Fruit fly (Drosophila melanogaster) whole organism, embryonic: Measurements from ENCODE around the gene LanB1.

Source experiments
- CG10462 ChIP-seq: fragments of 200-800 bp; sonication (Bioruptor generic); optimal IDR thresholded peaks from 2 replicates; lab custom pipeline; 2016; ENCODE audit warnings: missing biosample characterization, missing genetic modification characterization
- CG12219 ChIP-seq: fragments of 200-800 bp; sonication (Bioruptor generic); optimal IDR thresholded peaks from 3 replicates; lab custom pipeline; 2018; ENCODE audit warnings: missing biosample characterization, mild to moderate bottlenecking, missing genetic modification characterization
- CG12299 ChIP-seq: fragments of 200-800 bp; sonication (Bioruptor generic); optimal IDR thresholded peaks from 2 replicates; lab custom pipeline; 2018; ENCODE audit warnings: missing biosample characterization, mild to moderate bottlenecking, missing genetic modification characterization
- CG15479 ChIP-seq: fragments of 200-800 bp; sonication (Bioruptor generic); optimal IDR thresholded peaks from 3 replicates; lab custom pipeline; 2019; ENCODE audit warnings: missing biosample characterization, mild to moderate bottlenecking, missing genetic modification characterization, moderate library complexity
- CG16863 ChIP-seq: fragments of 200-800 bp; sonication (Bioruptor generic); optimal IDR thresholded peaks from 3 replicates; lab custom pipeline; 2016; ENCODE audit warnings: missing biosample characterization, missing genetic modification characterization
- CG17361 ChIP-seq: fragments of 200-800 bp; sonication (Bioruptor generic); IDR thresholded peaks from 3 replicates; pipeline ENCODE4 v1.3.6; 2022; ENCODE audit warnings: missing biosample characterization, missing genetic modification characterization
- CG17385 ChIP-seq: fragments of 200-800 bp; sonication (Bioruptor generic); optimal IDR thresholded peaks from 3 replicates; lab custom pipeline; 2018; ENCODE audit warnings: missing biosample characterization, mild to moderate bottlenecking, missing genetic modification characterization
- CG18476 ChIP-seq: fragments of 200-800 bp; sonication (Bioruptor generic); optimal IDR thresholded peaks from 2 replicates; lab custom pipeline; 2016; ENCODE audit warnings: missing biosample characterization, mild to moderate bottlenecking, missing genetic modification characterization
- CG2202 ChIP-seq: fragments of 200-800 bp; sonication (Bioruptor generic); optimal IDR thresholded peaks from 2 replicates; lab custom pipeline; 2018; ENCODE audit warnings: missing biosample characterization, mild to moderate bottlenecking, missing genetic modification characterization
- CG3281 ChIP-seq: fragments of 200-800 bp; sonication (Bioruptor generic); optimal IDR thresholded peaks from 3 replicates; lab custom pipeline; 2017; ENCODE audit warnings: missing biosample characterization, mild to moderate bottlenecking, missing genetic modification characterization
- CG42726 ChIP-seq: fragments of 200-800 bp; sonication (Bioruptor generic); IDR thresholded peaks from 2 replicates; pipeline ENCODE4 v1.3.6; 2022; ENCODE audit warnings: missing biosample characterization, missing genetic modification characterization; ENCODE audit not compliant: partially characterized antibody
- CG4328 ChIP-seq: fragments of 200-800 bp; sonication (Bioruptor generic); optimal IDR thresholded peaks from 3 replicates; lab custom pipeline; 2017; ENCODE audit warnings: missing biosample characterization, missing genetic modification reagents, missing genetic modification characterization
- CG4617 ChIP-seq: fragments of 200-800 bp; sonication (Bioruptor generic); optimal IDR thresholded peaks from 3 replicates; lab custom pipeline; 2016; ENCODE audit warnings: missing biosample characterization, missing genetic modification characterization, borderline replicate concordance
- CG4707 ChIP-seq: fragments of 200-800 bp; sonication (Bioruptor generic); optimal IDR thresholded peaks from 2 replicates; lab custom pipeline; 2018; ENCODE audit warnings: missing biosample characterization, mild to moderate bottlenecking, missing genetic modification characterization, moderate library complexity
- CG4730 ChIP-seq: fragments of 200-800 bp; sonication (Bioruptor generic); IDR thresholded peaks from 2 replicates; pipeline ENCODE4 v1.3.6; 2022; ENCODE audit warnings: missing biosample characterization, missing genetic modification characterization
- CG4854 ChIP-seq: fragments of 200-800 bp; sonication (Bioruptor generic); optimal IDR thresholded peaks from 2 replicates; lab custom pipeline; 2016; ENCODE audit warnings: missing biosample characterization, missing genetic modification characterization, inconsistent platforms
- CG6175 ChIP-seq: fragments of 200-800 bp; sonication (Bioruptor generic); IDR thresholded peaks from 3 replicates; pipeline ENCODE4 v1.3.6; 2022; ENCODE audit warnings: missing biosample characterization, missing genetic modification characterization
- CG6791 ChIP-seq: fragments of 200-800 bp; sonication (Bioruptor generic); IDR thresholded peaks from 3 replicates; pipeline ENCODE4 v1.3.6; 2022; ENCODE audit warnings: missing biosample characterization, missing genetic modification characterization; ENCODE audit not compliant: partially characterized antibody
- CG7271 ChIP-seq: fragments of 200-800 bp; sonication (Bioruptor generic); optimal IDR thresholded peaks from 2 replicates; lab custom pipeline; 2018; ENCODE audit warnings: missing biosample characterization, mild to moderate bottlenecking, missing genetic modification characterization, moderate library complexity
- CG7839 ChIP-seq: fragments of 200-800 bp; sonication (Bioruptor generic); optimal IDR thresholded peaks from 3 replicates; lab custom pipeline; 2018; ENCODE audit warnings: missing biosample characterization, mild to moderate bottlenecking, missing genetic modification characterization, moderate library complexity
- CoRest ChIP-seq: fragments of 200-800 bp; sonication (Bioruptor generic); optimal IDR thresholded peaks from 3 replicates; lab custom pipeline; 2018; ENCODE audit warnings: missing biosample characterization, mild to moderate bottlenecking, missing genetic modification characterization, moderate library complexity
- Dp ChIP-seq: fragments of 200-800 bp; sonication (Bioruptor generic); optimal IDR thresholded peaks from 2 replicates; lab custom pipeline; 2018; ENCODE audit warnings: missing biosample characterization, mild to moderate bottlenecking, missing genetic modification characterization, moderate library complexity
- Hey ChIP-seq: fragments of 200-800 bp; sonication (Bioruptor generic); optimal IDR thresholded peaks from 3 replicates; lab custom pipeline; 2018; ENCODE audit warnings: missing biosample characterization, mild to moderate bottlenecking, missing genetic modification characterization
- Hr51 ChIP-seq, 2 experiments: fragments of 200-800 bp; sonication (Bioruptor generic); optimal IDR thresholded peaks; 2 replicates in 1 of 2; 3 replicates in 1 of 2; lab custom pipeline; 2016 to 2018; ENCODE audit warnings: missing biosample characterization in 2 of 2, missing genetic modification characterization in 2 of 2, mild to moderate bottlenecking in 1 of 2, moderate library complexity in 1 of 2
- MBD-R2 ChIP-seq: fragments of 200-800 bp; sonication (Bioruptor generic); IDR thresholded peaks from 2 replicates; pipeline ENCODE4 v1.3.6; 2022; ENCODE audit warnings: missing biosample characterization, missing genetic modification characterization
- Ptx1 ChIP-seq: fragments of 200-800 bp; sonication (Bioruptor generic); IDR thresholded peaks from 2 replicates; pipeline ENCODE4 v1.3.6; 2022; ENCODE audit warnings: missing biosample characterization, missing genetic modification characterization
- Tbp ChIP-seq: fragments of >200 bp; optimal IDR thresholded peaks from 2 replicates; lab custom pipeline; 2018; ENCODE audit warnings: missing biosample characterization, missing genetic modification characterization
- Xrp1 ChIP-seq: fragments of 200-800 bp; sonication (Bioruptor generic); IDR thresholded peaks from 2 replicates; pipeline ENCODE4 v1.3.6; 2022; ENCODE audit warnings: missing biosample characterization, missing genetic modification characterization
- ara ChIP-seq: fragments of 200-800 bp; sonication (Bioruptor generic); IDR thresholded peaks from 2 replicates; pipeline ENCODE4 v1.3.6; 2022; ENCODE audit warnings: missing biosample characterization, missing genetic modification characterization
- dm ChIP-seq: fragments of 200-800 bp; sonication (Bioruptor generic); optimal IDR thresholded peaks from 3 replicates; lab custom pipeline; 2016; ENCODE audit warnings: missing biosample characterization, missing genetic modification characterization
- esg ChIP-seq: fragments of 200-800 bp; sonication (Bioruptor generic); conservative IDR thresholded peaks from 2 replicates; pipeline ENCODE4 v1.3.6; 2022; ENCODE audit warnings: missing biosample characterization, missing genetic modification characterization
- gsb ChIP-seq: fragments of 200-800 bp; sonication (Bioruptor generic); IDR thresholded peaks from 2 replicates; pipeline ENCODE4 v1.3.6; 2022; ENCODE audit warnings: missing biosample characterization, missing genetic modification characterization
- hb ChIP-seq: fragments of 200-800 bp; sonication (Bioruptor generic); IDR thresholded peaks from 3 replicates; pipeline ENCODE4 v1.3.6; 2022; ENCODE audit warnings: missing biosample characterization, missing genetic modification characterization; ENCODE audit not compliant: partially characterized antibody
- luna ChIP-seq: fragments of 200-800 bp; sonication (Bioruptor generic); optimal IDR thresholded peaks from 2 replicates; lab custom pipeline; 2016; ENCODE audit warnings: missing biosample characterization, missing genetic modification characterization
- nmo ChIP-seq: fragments of 200-800 bp; sonication (Bioruptor generic); optimal IDR thresholded peaks from 2 replicates; lab custom pipeline; 2018; ENCODE audit warnings: missing biosample characterization, mild to moderate bottlenecking, missing genetic modification characterization, moderate library complexity
- pho ChIP-seq: fragments of 200-800 bp; sonication (Bioruptor generic); optimal IDR thresholded peaks from 2 replicates; lab custom pipeline; 2016; ENCODE audit warnings: missing biosample characterization, missing genetic modification characterization
- ro ChIP-seq: fragments of 200-800 bp; sonication (Bioruptor generic); IDR thresholded peaks from 2 replicates; pipeline ENCODE4 v1.3.6; 2022; ENCODE audit warnings: missing biosample characterization, missing genetic modification characterization
- schlank ChIP-seq: fragments of 200-800 bp; sonication (Bioruptor generic); optimal IDR thresholded peaks from 2 replicates; lab custom pipeline; 2018; ENCODE audit warnings: missing biosample characterization, mild to moderate bottlenecking, missing genetic modification characterization
- shn ChIP-seq: fragments of 200-800 bp; sonication (Bioruptor generic); optimal IDR thresholded peaks from 3 replicates; lab custom pipeline; 2016; ENCODE audit warnings: missing biosample characterization, missing genetic modification characterization
- sqz ChIP-seq: fragments of 200-800 bp; sonication (Bioruptor generic); optimal IDR thresholded peaks from 3 replicates; lab custom pipeline; 2018; ENCODE audit warnings: missing biosample characterization, mild to moderate bottlenecking, missing genetic modification characterization
- toy ChIP-seq: fragments of 200-800 bp; sonication (Bioruptor generic); IDR thresholded peaks from 2 replicates; pipeline ENCODE4 v1.3.6; 2022; ENCODE audit warnings: missing biosample characterization, missing genetic modification characterization
- trh ChIP-seq: fragments of 200-800 bp; sonication (Bioruptor generic); optimal IDR thresholded peaks from 2 replicates; lab custom pipeline; 2016; ENCODE audit warnings: missing biosample characterization, missing genetic modification characterization
- wor ChIP-seq: fragments of 200-800 bp; sonication (Bioruptor generic); IDR thresholded peaks from 2 replicates; pipeline ENCODE4 v1.3.6; 2022; ENCODE audit warnings: missing biosample characterization, missing genetic modification characterization

Gene LanB1

DNA sequence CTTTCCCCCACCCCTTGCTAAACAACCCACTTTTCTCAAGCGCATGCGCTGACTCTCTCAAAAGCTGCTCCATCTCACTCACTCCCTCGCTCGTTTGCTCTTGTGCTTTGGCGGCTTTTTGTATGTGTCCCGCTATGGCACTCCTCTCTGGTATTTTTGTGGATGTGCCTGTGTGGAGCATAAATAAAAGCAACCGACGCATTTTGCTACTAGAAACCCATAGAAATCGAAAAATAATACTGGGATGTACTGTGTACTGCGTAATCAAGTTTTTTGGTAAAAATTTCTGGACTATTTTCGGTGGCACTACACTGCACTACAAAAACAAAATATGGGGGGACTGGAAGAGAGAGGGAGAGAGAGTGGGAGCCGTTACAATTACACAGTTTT, 1.5 kb upstream of the LanB1 start (continued):
- no peak for TF ChIP-seq Hr51 (GFP tag; optimal IDR thresholded peaks at IDR 0.05; lab: Kevin White, UChicago)
- no peak for TF ChIP-seq toy (GFP tag; lab: Robert Waterston, UW)
- TF ChIP-seq ro (GFP tag; lab: Robert Waterston, UW), result no peak
- peak; percentile 28 for TF ChIP-seq CG3281 (GFP tag; lab: Kevin White, UChicago)
- no peak for TF ChIP-seq CG6175 (GFP tag; lab: Robert Waterston, UW)
- TF ChIP-seq nmo (GFP tag; lab: Kevin White, UChicago), result peak; percentile 18
- no peak for TF ChIP-seq Hey (tag; lab: Kevin White, UChicago)
- no peak for TF ChIP-seq CG4328
- no peak for TF ChIP-seq schlank (tag; lab: Kevin White, UChicago)
- no peak for TF ChIP-seq shn (GFP tag; lab: Kevin White, UChicago)
- TF ChIP-seq CG10462 (GFP tag; lab: Kevin White, UChicago), result no peak
- no peak for TF ChIP-seq Xrp1
- peak; percentile 2 for TF ChIP-seq CoRest
- TF ChIP-seq gsb, result no peak
- TF ChIP-seq MBD-R2 (GFP tag; lab: Robert Waterston, UW), result peak; percentile 34; the same call in 1 of the 2 replicates
- TF ChIP-seq CG7271 (tag; lab: Kevin White, UChicago), result no peak
- peak; percentile 38 for TF ChIP-seq Dp (GFP tag; lab: Kevin White, UChicago)
- TF ChIP-seq CG4854 (GFP tag; lab: Kevin White, UChicago), result no peak
- TF ChIP-seq CG4707, result peak; percentile 34
- no peak for TF ChIP-seq dm (GFP tag; lab: Kevin White, UChicago)
- TF ChIP-seq CG12299, result no peak
- TF ChIP-seq CG6791 (GFP tag; lab: Robert Waterston, UW), result 0 out of 3 replicates have a peak, but pooled peaks have one; percentile 32
- TF ChIP-seq pho (GFP tag; lab: Kevin White, UChicago), result peak; percentile 22
- TF ChIP-seq CG18476 (GFP tag; lab: Kevin White, UChicago), result no peak
- TF ChIP-seq CG17361 (GFP tag; lab: Robert Waterston, UW), result no peak
- no peak for TF ChIP-seq Tbp (GFP tag; lab: Kevin White, UChicago)
- no peak for TF ChIP-seq CG4617 (GFP tag; lab: Kevin White, UChicago)
- no peak for TF ChIP-seq CG2202 (tag; lab: Kevin White, UChicago)
- TF ChIP-seq CG4730 (GFP tag; lab: Robert Waterston, UW), result no peak
- no peak for TF ChIP-seq CG12219 (GFP tag; lab: Kevin White, UChicago)
- TF ChIP-seq hb (GFP tag; lab: Robert Waterston, UW), result no peak
- TF ChIP-seq luna (GFP tag; lab: Kevin White, UChicago), result no peak
- TF ChIP-seq esg, result no peak
- TF ChIP-seq CG16863 (GFP tag; lab: Kevin White, UChicago), result no peak
- peak; percentile 2 for TF ChIP-seq CG17385
- TF ChIP-seq sqz (GFP tag; lab: Kevin White, UChicago), result no peak
- TF ChIP-seq Ptx1 (GFP tag; lab: Robert Waterston, UW), result 0 out of 2 replicates have a peak, but pooled peaks have one; percentile 7
- TF ChIP-seq CG15479, result no peak
- TF ChIP-seq CG42726, result no peak
- no peak for TF ChIP-seq CG7839 (tag; lab: Kevin White, UChicago)
- TF ChIP-seq trh (GFP tag; lab: Kevin White, UChicago), result no peak
- TF ChIP-seq wor (GFP tag; lab: Robert Waterston, UW), result no peak
- TF ChIP-seq ara (GFP tag; lab: Robert Waterston, UW), result no peak
